Fruit fly (Drosophila melanogaster): ENCODE data around the gene CG14598.

DNA sequence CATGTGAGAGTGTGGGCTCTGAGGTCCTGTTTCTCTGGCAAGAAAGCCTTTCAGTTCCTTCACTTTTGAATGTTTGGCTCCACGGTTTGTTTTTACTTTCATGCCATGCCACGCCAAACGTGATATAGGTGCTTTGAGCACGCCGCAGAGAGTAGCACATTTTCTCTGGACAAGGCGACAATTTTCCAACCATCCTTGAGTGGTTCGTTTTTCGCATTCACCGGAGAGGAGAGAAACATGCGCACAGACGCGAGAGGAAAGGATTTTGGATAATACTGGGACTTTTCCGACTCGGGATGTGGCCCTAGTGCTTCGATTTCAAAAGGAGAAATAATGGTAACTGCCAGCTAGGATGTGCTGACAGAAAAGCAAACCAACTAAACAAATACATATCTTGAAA is 45.5 kb upstream of the CG14598 start:
- TF ChIP-seq CG11617 (GFP tag; optimal IDR thresholded peaks at IDR 0.05) (no peak), Mnt (GFP tag; optimal IDR thresholded peaks at IDR 0.05) (no peak), kay (GFP tag; ENCODE audit: borderline replicate concordance) (no peak), CG1620 (GFP tag; optimal IDR thresholded peaks at IDR 0.05) (no peak)
